Worm (Caenorhabditis elegans) whole organism, late embryonic: ENCODE data around the gene C18A11.3.

ENCODE experiments used
- nfya-1 ChIP-seq: sonication (generic microtip); optimal IDR thresholded peaks from 2 replicates; lab custom pipeline; 2017; ENCODE audit warnings: missing genetic modification characterization, mild to moderate bottlenecking, missing compliant biosample characterization, antibody characterized with exemption, moderate library complexity
- odd-2 ChIP-seq: sonication (generic microtip); optimal IDR thresholded peaks from 2 replicates; lab custom pipeline; 2017; ENCODE audit warnings: antibody characterized with exemption, mild to moderate bottlenecking, missing genetic modification characterization, missing compliant biosample characterization
- sox-4 ChIP-seq: sonication (generic microtip); optimal IDR thresholded peaks from 2 replicates; lab custom pipeline; 2017; ENCODE audit warnings: mild to moderate bottlenecking, missing genetic modification characterization, inconsistent platforms, missing compliant biosample characterization

DNA sequence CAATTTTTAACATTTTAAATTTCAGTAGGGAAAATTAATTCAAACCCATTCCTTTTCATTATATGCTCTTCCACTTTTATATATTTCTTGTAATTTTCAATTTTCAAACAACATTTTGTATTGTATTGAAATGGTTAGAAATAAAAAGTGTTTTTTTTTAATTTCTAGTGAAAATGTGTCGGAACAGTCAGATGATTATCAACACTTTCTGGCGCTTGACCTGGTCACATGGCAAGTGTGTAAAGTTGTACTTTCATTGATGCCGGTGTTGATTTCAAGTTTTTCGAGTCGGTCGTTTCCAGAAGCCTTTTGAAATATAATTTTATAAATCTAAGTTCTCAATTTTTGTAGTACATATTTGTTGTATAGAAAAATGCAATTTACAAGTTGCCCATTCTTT is 34.2 kb upstream of the C18A11.3 start:
- TF ChIP-seq odd-2 (no peak), sox-4 (tag; lab: Kevin White, UChicago) (no peak), nfya-1 (tag; lab: Kevin White, UChicago) (no peak)
